Worm (Caenorhabditis elegans): ENCODE measurements around the gene str-129.

DNA sequence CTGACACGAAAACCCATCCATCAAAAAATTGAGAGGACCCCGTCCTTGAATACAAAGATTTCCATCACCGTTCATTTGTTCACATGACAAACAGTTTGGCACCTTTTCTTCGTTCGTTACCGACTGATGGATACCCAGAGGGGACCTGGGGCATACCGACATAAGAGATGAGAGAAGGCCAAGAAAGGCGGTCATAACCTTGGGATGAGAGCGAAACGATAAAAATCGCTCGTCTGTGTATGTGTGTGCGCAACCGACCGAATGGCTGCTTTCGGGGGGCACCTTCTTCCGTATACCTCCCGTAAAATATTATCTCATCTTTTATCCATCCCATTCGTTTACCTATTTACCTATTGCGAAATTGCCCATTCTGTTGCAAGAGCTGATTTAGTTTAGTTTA is 47.3 kb downstream of the str-129 start:
- TF ChIP-seq rpc-1 (optimal IDR thresholded peaks at IDR 0.05) (no peak), rpc-1 (tag; optimal IDR thresholded peaks at IDR 0.05) (no peak), unc-130 (GFP tag; optimal IDR thresholded peaks at IDR 0.05) (no peak), chd-7 (tag; optimal IDR thresholded peaks at IDR 0.05) (no peak), F49E8.2 (tag; optimal IDR thresholded peaks at IDR 0.05; ENCODE audit: insufficient read depth) (no peak)

All from whole organism, young adult.